Worm (Caenorhabditis elegans) whole organism, midembryonic: ENCODE measurements around the gene nlp-16.

Experiments
- T22C8.4 ChIP-seq: fragments of 200-800 bp; sonication (Bioruptor generic); IDR thresholded peaks from 2 replicates; pipeline ENCODE4 v1.3.6; 2022; ENCODE audit warnings: missing genetic modification characterization, missing compliant biosample characterization
- cog-1 ChIP-seq: sonication (generic microtip); optimal IDR thresholded peaks from 2 replicates; lab custom pipeline; 2016; ENCODE audit warnings: missing genetic modification characterization, missing compliant biosample characterization
- flt-1 ChIP-seq: fragments of 200-800 bp; sonication (Bioruptor generic); IDR thresholded peaks from 2 replicates; pipeline ENCODE4 v1.3.6; 2022; ENCODE audit warnings: missing genetic modification characterization, missing compliant biosample characterization
- klf-2 ChIP-seq: fragments of 200-800 bp; sonication (Bioruptor generic); conservative IDR thresholded peaks from 2 replicates; pipeline ENCODE4 v1.3.6; 2022; ENCODE audit warnings: missing genetic modification reagents, missing genetic modification characterization, missing compliant biosample characterization
- med-1 ChIP-seq: sonication (generic microtip); optimal IDR thresholded peaks from 2 replicates; lab custom pipeline; 2017; ENCODE audit warnings: missing genetic modification characterization, mild to moderate bottlenecking, missing compliant biosample characterization, antibody characterized with exemption, missing genetic modification reagents; ENCODE audit not compliant: insufficient read depth
- ref-1 ChIP-seq: fragments of 200-800 bp; sonication (Bioruptor generic); conservative IDR thresholded peaks from 2 replicates; pipeline ENCODE4 v1.3.6; 2022; ENCODE audit warnings: missing genetic modification reagents, missing genetic modification characterization, missing compliant biosample characterization
- tab-1 ChIP-seq: fragments of 200-800 bp; sonication (Bioruptor generic); IDR thresholded peaks from 2 replicates; pipeline ENCODE4 v1.3.6; 2022; ENCODE audit warnings: missing genetic modification characterization, missing compliant biosample characterization
- ztf-23 ChIP-seq: fragments of 200-800 bp; sonication (Bioruptor generic); IDR thresholded peaks from 2 replicates; pipeline ENCODE4 v1.3.6; 2022; ENCODE audit warnings: missing genetic modification reagents, missing genetic modification characterization, missing compliant biosample characterization
- ztf-29 ChIP-seq: fragments of 200-800 bp; sonication (Bioruptor generic); IDR thresholded peaks from 2 replicates; pipeline ENCODE4 v1.3.6; 2022; ENCODE audit warnings: missing genetic modification reagents, missing genetic modification characterization, missing compliant biosample characterization

Gene nlp-16

DNA sequence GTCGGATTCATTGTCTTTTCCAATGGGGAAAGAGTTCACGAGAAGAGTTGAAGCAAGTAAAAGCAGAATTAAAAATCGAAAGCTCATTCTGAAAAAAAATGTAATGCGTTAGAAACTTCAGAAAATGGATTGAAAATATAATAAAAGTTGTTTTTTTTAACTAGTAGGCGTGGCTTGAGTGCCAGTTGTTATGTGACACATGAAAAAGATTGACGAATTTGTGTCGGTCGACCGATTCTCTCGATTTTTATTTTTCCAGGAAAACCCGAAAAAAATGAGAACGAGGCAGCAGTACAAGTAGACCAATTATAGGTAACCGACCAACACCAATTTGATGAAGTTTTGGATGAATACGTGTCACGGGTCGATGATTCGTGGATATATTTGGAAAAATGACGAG, at the start of gene nlp-16:
nlp-16 (minus strand) TSS at position 101 of the 400 bp plus-strand sequence.
- TF ChIP-seq flt-1 (GFP tag; lab: Robert Waterston, UW) (no peak), ztf-23 (no peak), klf-2 (GFP tag; lab: Robert Waterston, UW) (no peak), med-1 (GFP tag; lab: Kevin White, UChicago) (no peak), ref-1 (GFP tag; lab: Robert Waterston, UW) (no peak), ztf-29 (GFP tag; lab: Robert Waterston, UW) (no peak), cog-1 (tag; lab: Kevin White, UChicago) (no peak), T22C8.4 (GFP tag; lab: Robert Waterston, UW) (no peak), tab-1 (GFP tag; lab: Robert Waterston, UW) (no peak)

DNA sequence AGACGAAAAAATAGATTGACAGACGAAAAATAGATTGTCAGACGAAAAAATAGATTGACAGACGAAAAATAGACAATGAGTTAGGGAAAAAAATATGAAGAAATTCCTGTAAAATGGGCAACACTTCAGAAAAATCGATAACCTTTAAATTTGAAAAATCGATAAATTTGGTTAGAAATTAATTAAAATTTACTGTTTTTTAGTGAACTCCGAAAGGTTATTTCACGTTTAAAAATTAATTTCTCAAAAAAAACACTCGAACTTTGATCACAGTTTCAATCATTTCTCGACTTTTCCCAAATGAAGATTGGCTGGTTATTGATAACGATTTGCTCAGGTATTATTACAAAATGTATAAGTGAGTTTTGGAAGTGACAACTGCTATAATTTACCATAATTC, 47.8 kb upstream of the nlp-16 start, which contains the start of gene csp-2:
csp-2 (plus strand) TSS at position 301 of the 400 bp plus-strand sequence.
- TF ChIP-seq ztf-29 (GFP tag; lab: Robert Waterston, UW) (no peak), ztf-23 (no peak), tab-1 (GFP tag; lab: Robert Waterston, UW) (no peak), ref-1 (GFP tag; lab: Robert Waterston, UW) (no peak), med-1 (GFP tag; lab: Kevin White, UChicago) (no peak), cog-1 (tag; lab: Kevin White, UChicago) (no peak), klf-2 (GFP tag; lab: Robert Waterston, UW) (no peak), T22C8.4 (GFP tag; lab: Robert Waterston, UW) (no peak), flt-1 (GFP tag; lab: Robert Waterston, UW) (no peak)

DNA sequence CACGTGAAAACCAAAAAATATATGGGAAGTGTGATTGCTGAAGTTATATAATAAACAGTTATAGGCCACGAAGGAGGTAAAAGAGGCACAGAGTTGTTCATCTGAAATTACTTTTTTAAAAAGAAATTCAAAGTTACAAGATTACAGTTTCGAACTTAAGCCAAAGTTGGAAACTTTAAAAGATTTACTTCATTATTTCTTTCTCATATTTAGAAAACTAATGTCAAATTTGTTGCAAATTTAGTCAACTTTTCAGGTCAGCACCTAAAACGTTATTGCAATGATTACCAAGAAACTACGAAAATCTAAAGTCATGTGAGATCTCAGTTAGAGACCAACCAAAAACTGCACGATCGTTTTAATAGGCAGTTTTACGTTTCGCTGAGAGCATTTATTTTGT, 44.0 kb upstream of the nlp-16 start, which contains the start of gene srv-25:
srv-25 (minus strand) TSS at position 101 of the 400 bp plus-strand sequence.
- TF ChIP-seq med-1 (GFP tag; lab: Kevin White, UChicago) = no peak
- no peak for TF ChIP-seq ztf-23
- TF ChIP-seq tab-1 (GFP tag; lab: Robert Waterston, UW) = no peak
- no peak for TF ChIP-seq klf-2 (GFP tag; lab: Robert Waterston, UW)
- TF ChIP-seq flt-1 (GFP tag; lab: Robert Waterston, UW) = no peak
- no peak for TF ChIP-seq cog-1 (tag; lab: Kevin White, UChicago)

DNA sequence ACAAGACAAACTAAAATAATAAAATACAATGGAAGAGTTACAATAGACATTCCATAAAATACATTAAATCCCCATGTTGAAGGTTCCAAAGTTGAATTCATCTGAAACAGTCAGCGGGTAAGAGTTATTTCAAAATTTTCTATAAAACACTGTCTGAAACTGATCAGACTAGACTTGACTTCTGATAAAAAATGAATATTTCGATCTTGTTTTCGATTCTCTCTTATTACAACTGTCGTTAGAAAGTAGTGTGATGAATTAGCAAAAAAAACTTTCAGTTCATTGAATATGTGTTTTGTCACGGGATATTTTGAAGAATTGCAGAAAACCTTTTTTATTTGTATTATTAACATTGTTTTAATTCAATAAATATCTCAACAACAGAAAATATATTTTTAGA, 42.1 kb upstream of the nlp-16 start, which contains the start of gene srv-26:
srv-26 (minus strand) TSS at position 101 of the 400 bp plus-strand sequence.
- TF ChIP-seq ztf-29 (GFP tag; lab: Robert Waterston, UW) = no peak
- no peak for TF ChIP-seq flt-1 (GFP tag; lab: Robert Waterston, UW)
- no peak for TF ChIP-seq med-1 (GFP tag; lab: Kevin White, UChicago)
- no peak for TF ChIP-seq tab-1 (GFP tag; lab: Robert Waterston, UW)
- no peak for TF ChIP-seq ztf-23
- no peak for TF ChIP-seq cog-1 (tag; lab: Kevin White, UChicago)
- no peak for TF ChIP-seq T22C8.4 (GFP tag; lab: Robert Waterston, UW)
- no peak for TF ChIP-seq klf-2 (GFP tag; lab: Robert Waterston, UW)
- no peak for TF ChIP-seq ref-1 (GFP tag; lab: Robert Waterston, UW)

DNA sequence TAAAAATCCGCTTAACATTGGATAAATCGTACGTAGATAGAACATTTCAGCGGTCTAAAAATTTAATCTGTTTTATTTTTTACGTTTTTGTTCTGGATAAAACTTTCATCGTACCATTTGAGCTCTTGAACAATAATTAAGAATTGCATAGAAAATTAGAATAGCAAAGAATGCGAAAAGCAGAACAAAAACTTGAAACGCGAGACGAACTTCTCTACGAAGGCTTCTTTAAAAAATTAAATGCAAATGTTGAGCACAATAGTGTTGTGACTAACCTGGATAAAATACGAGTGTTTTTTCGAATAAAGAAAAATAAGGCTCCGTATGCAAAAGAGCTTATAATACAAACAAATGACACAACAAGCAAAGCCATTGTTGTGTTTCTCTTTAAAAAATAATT, 39.9 kb upstream of the nlp-16 start:
- TF ChIP-seq tab-1 (GFP tag; lab: Robert Waterston, UW) (no peak), T22C8.4 (GFP tag; lab: Robert Waterston, UW) (no peak), ref-1 (GFP tag; lab: Robert Waterston, UW) (no peak)

DNA sequence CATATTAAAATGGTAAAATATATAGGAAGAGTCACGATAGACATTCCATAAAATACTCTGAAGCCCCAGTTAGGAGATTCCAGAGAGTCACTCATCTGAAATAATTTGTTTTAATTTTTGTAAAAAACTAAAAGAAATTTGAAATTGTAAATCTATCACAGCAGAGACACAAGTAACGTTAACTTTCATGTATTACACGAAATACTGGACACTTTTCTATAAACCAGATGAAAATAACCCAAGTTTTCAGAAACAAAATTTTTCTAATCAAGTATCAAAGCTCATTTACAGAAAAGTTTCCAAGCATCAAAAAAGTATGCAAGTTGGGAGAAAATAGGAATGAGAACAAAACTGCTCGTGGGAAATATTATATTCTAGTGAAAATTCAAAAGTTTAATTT, 38.6 kb upstream of the nlp-16 start, which contains the start of gene srv-27:
srv-27 (minus strand) TSS at position 101 of the 400 bp plus-strand sequence.
- TF ChIP-seq flt-1 (GFP tag; lab: Robert Waterston, UW) (no peak), klf-2 (GFP tag; lab: Robert Waterston, UW) (no peak)

DNA sequence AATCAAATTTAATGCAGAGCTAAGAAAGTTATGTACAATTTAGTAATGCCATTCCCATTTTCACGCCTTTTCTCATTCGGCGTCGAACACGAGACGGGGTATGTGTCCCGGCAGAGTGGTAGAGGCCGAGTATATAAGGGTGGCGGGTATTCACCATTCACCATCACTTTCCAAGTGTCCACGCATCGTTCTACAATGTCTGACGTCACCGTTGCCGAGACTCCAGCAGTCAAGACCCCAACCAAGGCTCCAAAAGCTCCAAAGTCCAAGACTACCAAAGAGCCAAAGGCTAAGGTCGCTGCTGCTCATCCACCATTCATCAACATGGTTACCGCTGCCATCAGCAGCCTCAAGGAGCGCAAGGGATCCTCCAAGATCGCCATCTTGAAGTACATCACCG, 34.4 kb upstream of the nlp-16 start, which contains the start of gene hil-2:
hil-2 (plus strand) TSS at position 160 of the 400 bp plus-strand sequence.
- TF ChIP-seq ref-1 (GFP tag; lab: Robert Waterston, UW) (no peak), flt-1 (GFP tag; lab: Robert Waterston, UW) (peak; percentile 75; the same call in 1 of the 2 replicates), klf-2 (GFP tag; lab: Robert Waterston, UW) (no peak), ztf-29 (GFP tag; lab: Robert Waterston, UW) (no peak)

DNA sequence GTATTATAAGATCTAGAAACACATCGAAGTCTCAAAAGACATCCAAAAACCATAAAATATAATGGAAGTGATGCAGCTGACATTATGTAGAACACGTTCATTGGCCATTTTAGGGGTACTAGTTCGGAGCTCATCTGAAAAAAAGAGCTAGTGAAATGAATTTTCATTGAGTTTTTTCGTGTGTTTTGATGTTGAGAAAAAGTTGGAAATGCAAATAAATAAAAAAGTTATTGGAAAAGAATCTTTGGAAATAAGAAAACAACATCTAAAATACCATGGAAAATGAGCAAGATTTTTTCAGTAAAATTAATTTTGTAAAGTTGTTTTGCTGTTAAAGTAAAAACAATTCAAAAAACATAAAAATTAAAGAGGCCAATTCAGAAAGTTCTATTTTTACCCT, 31.1 kb upstream of the nlp-16 start, which contains the start of gene srv-24:
srv-24 (minus strand) TSS at position 101 of the 400 bp plus-strand sequence.
- no peak for TF ChIP-seq T22C8.4 (GFP tag; lab: Robert Waterston, UW)
- TF ChIP-seq flt-1 (GFP tag; lab: Robert Waterston, UW) = no peak
- TF ChIP-seq cog-1 (tag; lab: Kevin White, UChicago) = no peak
- no peak for TF ChIP-seq klf-2 (GFP tag; lab: Robert Waterston, UW)
- no peak for TF ChIP-seq ztf-29 (GFP tag; lab: Robert Waterston, UW)
- TF ChIP-seq tab-1 (GFP tag; lab: Robert Waterston, UW) = no peak
- no peak for TF ChIP-seq ztf-23
- no peak for TF ChIP-seq ref-1 (GFP tag; lab: Robert Waterston, UW)
- TF ChIP-seq med-1 (GFP tag; lab: Kevin White, UChicago) = no peak

DNA sequence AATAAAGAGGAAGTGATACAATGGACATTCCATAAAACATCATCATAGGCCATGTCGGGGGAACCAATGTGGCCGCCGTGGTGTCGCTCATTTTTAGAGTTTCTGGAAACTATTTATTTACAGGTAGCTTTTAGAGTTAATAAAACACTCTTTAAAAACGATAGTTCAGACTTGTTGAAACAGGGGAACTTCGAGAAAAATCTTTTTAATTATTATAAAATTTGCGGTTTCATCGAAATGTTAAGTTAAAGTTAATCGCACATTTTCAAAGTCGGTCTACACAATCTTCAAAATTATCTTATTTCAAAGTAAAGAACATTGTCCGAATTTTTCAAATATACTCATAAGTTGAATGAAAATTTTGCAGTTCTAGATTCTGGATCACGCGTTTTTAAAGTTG, 24.6 kb upstream of the nlp-16 start, which contains the start of gene ops-1:
ops-1 (minus strand) TSS at position 101 of the 400 bp plus-strand sequence.
- no peak for TF ChIP-seq flt-1 (GFP tag; lab: Robert Waterston, UW)

DNA sequence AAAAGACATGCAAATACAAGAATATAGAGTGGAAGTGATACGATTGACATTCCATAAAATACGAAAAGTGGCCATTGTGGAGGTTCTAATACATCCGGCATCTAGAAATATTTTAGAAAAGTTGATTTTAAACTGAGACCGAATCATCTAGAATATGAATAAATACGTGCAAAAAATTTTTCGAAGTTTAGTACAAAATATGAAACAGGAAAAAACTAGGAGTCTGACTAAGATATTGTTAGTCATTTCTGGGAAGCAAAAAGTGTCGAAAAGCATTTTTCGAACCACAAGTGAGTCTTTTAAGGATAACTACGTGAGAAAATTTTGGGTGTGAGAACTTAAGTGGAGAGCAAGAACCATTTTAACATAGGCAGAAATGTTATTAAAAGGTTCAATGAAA, 22.5 kb upstream of the nlp-16 start, which contains the start of gene srv-32:
srv-32 (minus strand) TSS at position 101 of the 400 bp plus-strand sequence.
- TF ChIP-seq ztf-29 (GFP tag; lab: Robert Waterston, UW) = no peak
- TF ChIP-seq med-1 (GFP tag; lab: Kevin White, UChicago) = no peak
- no peak for TF ChIP-seq ref-1 (GFP tag; lab: Robert Waterston, UW)
- TF ChIP-seq tab-1 (GFP tag; lab: Robert Waterston, UW) = no peak
- TF ChIP-seq T22C8.4 (GFP tag; lab: Robert Waterston, UW) = no peak
- no peak for TF ChIP-seq flt-1 (GFP tag; lab: Robert Waterston, UW)
- no peak for TF ChIP-seq cog-1 (tag; lab: Kevin White, UChicago)
- no peak for TF ChIP-seq ztf-23
- TF ChIP-seq klf-2 (GFP tag; lab: Robert Waterston, UW) = no peak
